Worm (Caenorhabditis elegans): ENCODE data around the gene fbxb-49.

Gene fbxb-49

ce11 chrII:1560839-1561238 lies 7.5 kb upstream of the fbxb-49 start:
- TF ChIP-seq W03F9.2 (tag; optimal IDR thresholded peaks at IDR 0.05) (no peak), dao-5 (tag; optimal IDR thresholded peaks at IDR 0.05) (no peak), him-1 (tag; optimal IDR thresholded peaks at IDR 0.05) (no peak)

- TF ChIP-seq W03F9.2 (tag; optimal IDR thresholded peaks at IDR 0.05) (no peak), him-1 (tag; optimal IDR thresholded peaks at IDR 0.05) (no peak), dao-5 (tag; optimal IDR thresholded peaks at IDR 0.05) (no peak)
Measured at ce11 chrII:1561863-1562262, 6.5 kb upstream of the fbxb-49 start, which contains the start of gene K05F6.14. TSS of gene K05F6.14 (plus strand) at chrII:1562163.

ce11 chrII:1567646-1568045 lies 668 bp upstream of the fbxb-49 start, which contains the start of gene K05F6.8:
TSS of gene K05F6.8 (minus strand) at chrII:1567746.
- TF ChIP-seq him-1 (tag; optimal IDR thresholded peaks at IDR 0.05): no peak
- no peak for TF ChIP-seq dao-5 (tag; optimal IDR thresholded peaks at IDR 0.05)
- TF ChIP-seq W03F9.2 (tag; optimal IDR thresholded peaks at IDR 0.05): no peak

- TF ChIP-seq dao-5 (tag; optimal IDR thresholded peaks at IDR 0.05): no peak
- TF ChIP-seq W03F9.2 (tag; optimal IDR thresholded peaks at IDR 0.05): no peak
- no peak for TF ChIP-seq him-1 (tag; optimal IDR thresholded peaks at IDR 0.05)
Measured at ce11 chrII:1571032-1571431, 2.7 kb downstream of the fbxb-49 start, which contains the start of gene fbxb-46. TSS of gene fbxb-46 (minus strand) at chrII:1571132.

ce11 chrII:1576030-1576429 lies 7.7 kb downstream of the fbxb-49 start, which contains the start of gene K05F6.10:
TSS of gene K05F6.10 (minus strand) at chrII:1576130.
- TF ChIP-seq him-1 (tag; optimal IDR thresholded peaks at IDR 0.05) (no peak), W03F9.2 (tag; optimal IDR thresholded peaks at IDR 0.05) (no peak), dao-5 (tag; optimal IDR thresholded peaks at IDR 0.05) (no peak)

- no peak for TF ChIP-seq dao-5 (tag; optimal IDR thresholded peaks at IDR 0.05)
- TF ChIP-seq W03F9.2 (tag; optimal IDR thresholded peaks at IDR 0.05): no peak
- no peak for TF ChIP-seq him-1 (tag; optimal IDR thresholded peaks at IDR 0.05)
Measured at ce11 chrII:1576772-1577171, 8.5 kb downstream of the fbxb-49 start.

- TF ChIP-seq W03F9.2 (tag; optimal IDR thresholded peaks at IDR 0.05) (no peak), him-1 (tag; optimal IDR thresholded peaks at IDR 0.05) (no peak), dao-5 (tag; optimal IDR thresholded peaks at IDR 0.05) (no peak)
Measured at ce11 chrII:1579886-1580285, 11.6 kb downstream of the fbxb-49 start, which contains the start of gene math-38. TSS of gene math-38 (minus strand) at chrII:1579986.

ce11 chrII:1584140-1584539 lies 15.8 kb downstream of the fbxb-49 start, which contains the start of gene clec-21:
TSS of gene clec-21 (minus strand) at chrII:1584240.
- TF ChIP-seq him-1 (tag; optimal IDR thresholded peaks at IDR 0.05): no peak

ce11 chrII:1586305-1586704 lies 18.0 kb downstream of the fbxb-49 start, which contains the start of gene T07H3.8:
TSS of gene T07H3.8 (plus strand) at chrII:1586605.
- TF ChIP-seq W03F9.2 (tag; optimal IDR thresholded peaks at IDR 0.05): no peak
- no peak for TF ChIP-seq him-1 (tag; optimal IDR thresholded peaks at IDR 0.05)

ce11 chrII:1589845-1590244 lies 21.5 kb downstream of the fbxb-49 start, which contains the start of gene T07H3.7:
TSS of gene T07H3.7 (minus strand) at chrII:1589945.
- no peak for TF ChIP-seq W03F9.2 (tag; optimal IDR thresholded peaks at IDR 0.05)
- no peak for TF ChIP-seq dao-5 (tag; optimal IDR thresholded peaks at IDR 0.05)
- TF ChIP-seq him-1 (tag; optimal IDR thresholded peaks at IDR 0.05): no peak

ce11 chrII:1595137-1595536 lies 26.8 kb downstream of the fbxb-49 start, which contains the start of gene clec-20:
TSS of gene clec-20 (minus strand) at chrII:1595237.
- TF ChIP-seq dao-5 (tag; optimal IDR thresholded peaks at IDR 0.05): no peak
- no peak for TF ChIP-seq W03F9.2 (tag; optimal IDR thresholded peaks at IDR 0.05)
- TF ChIP-seq him-1 (tag; optimal IDR thresholded peaks at IDR 0.05): no peak

- TF ChIP-seq him-1 (tag; optimal IDR thresholded peaks at IDR 0.05): no peak
- no peak for TF ChIP-seq W03F9.2 (tag; optimal IDR thresholded peaks at IDR 0.05)
- TF ChIP-seq dao-5 (tag; optimal IDR thresholded peaks at IDR 0.05): no peak
Measured at ce11 chrII:1597101-1598088, 29.1 kb downstream of the fbxb-49 start, which contains the start of gene bath-46. TSS of gene bath-46 (plus strand) at chrII:1597906.

ce11 chrII:1600661-1601060 lies 32.3 kb downstream of the fbxb-49 start, which contains the start of gene bath-26:
TSS of gene bath-26 (minus strand) at chrII:1600761.
- TF ChIP-seq dao-5 (tag; optimal IDR thresholded peaks at IDR 0.05) (no peak), him-1 (tag; optimal IDR thresholded peaks at IDR 0.05) (no peak), W03F9.2 (tag; optimal IDR thresholded peaks at IDR 0.05) (no peak)

ce11 chrII:1601507-1601906 lies 33.2 kb downstream of the fbxb-49 start, which contains the start of gene bath-47:
TSS of gene bath-47 (plus strand) at chrII:1601811.
- no peak for TF ChIP-seq W03F9.2 (tag; optimal IDR thresholded peaks at IDR 0.05)
- no peak for TF ChIP-seq him-1 (tag; optimal IDR thresholded peaks at IDR 0.05)
- TF ChIP-seq dao-5 (tag; optimal IDR thresholded peaks at IDR 0.05): no peak
